Fruit fly (Drosophila melanogaster) whole organism, embryonic: ENCODE results near the gene Cchl.

Experiments
- Awh ChIP-seq: fragments of 200-800 bp; sonication (Bioruptor generic); IDR thresholded peaks from 2 replicates; pipeline ENCODE4, ENCODE4 v1.3.6; 2022; ENCODE audit warnings: missing biosample characterization, missing genetic modification characterization
- CG10147 ChIP-seq: fragments of 200-800 bp; sonication (Bioruptor generic); optimal IDR thresholded peaks from 2 replicates; lab custom pipeline; 2019; ENCODE audit warnings: missing biosample characterization, mild to moderate bottlenecking, missing genetic modification characterization, moderate library complexity
- CG10431 ChIP-seq: fragments of 200-800 bp; sonication (Bioruptor generic); optimal IDR thresholded peaks from 3 replicates; lab custom pipeline; 2018; ENCODE audit warnings: missing biosample characterization, mild to moderate bottlenecking, missing genetic modification characterization
- CG11093 ChIP-seq: fragments of 200-800 bp; sonication (Bioruptor generic); IDR thresholded peaks from 3 replicates; pipeline ENCODE4 v1.3.6; 2022; ENCODE audit warnings: missing biosample characterization, missing genetic modification characterization
- CG11398 ChIP-seq: fragments of 200-800 bp; sonication (Bioruptor generic); optimal IDR thresholded peaks from 2 replicates; lab custom pipeline; 2016; ENCODE audit warnings: missing biosample characterization, missing genetic modification characterization
- CG11560 ChIP-seq: fragments of 200-800 bp; sonication (Bioruptor generic); IDR thresholded peaks from 3 replicates; pipeline ENCODE4 v1.3.6; 2022; ENCODE audit warnings: missing biosample characterization, missing genetic modification characterization
- CG11696 ChIP-seq: fragments of 200-800 bp; sonication (Bioruptor generic); IDR thresholded peaks from 2 replicates; pipeline ENCODE4 v1.3.6; 2022; ENCODE audit warnings: missing biosample characterization, missing genetic modification characterization
- CG12236 ChIP-seq: fragments of 200-800 bp; sonication (Bioruptor generic); optimal IDR thresholded peaks from 2 replicates; lab custom pipeline; 2016; ENCODE audit warnings: missing biosample characterization, missing genetic modification characterization
- CG12769 ChIP-seq: fragments of 200-800 bp; sonication (Bioruptor generic); optimal IDR thresholded peaks from 2 replicates; lab custom pipeline; 2019; ENCODE audit warnings: missing biosample characterization, mild to moderate bottlenecking, missing genetic modification characterization, moderate library complexity
- CG13424 ChIP-seq: fragments of 200-800 bp; sonication (Bioruptor generic); optimal IDR thresholded peaks from 2 replicates; lab custom pipeline; 2019; ENCODE audit warnings: missing biosample characterization, mild to moderate bottlenecking, missing genetic modification characterization, moderate library complexity
- CG14014 ChIP-seq: fragments of 200-800 bp; sonication (Bioruptor generic); IDR thresholded peaks from 2 replicates; pipeline ENCODE4 v1.3.6; 2022; ENCODE audit warnings: missing biosample characterization, missing genetic modification characterization
- CG14667 ChIP-seq: fragments of 200-800 bp; sonication (Bioruptor generic); IDR thresholded peaks from 2 replicates; pipeline ENCODE4 v1.3.6; 2022; ENCODE audit warnings: missing biosample characterization, missing genetic modification characterization
- CG1529 ChIP-seq: fragments of 200-800 bp; sonication (Bioruptor generic); optimal IDR thresholded peaks from 3 replicates; lab custom pipeline; 2018; ENCODE audit warnings: missing biosample characterization, missing genetic modification characterization
- CG30020 ChIP-seq: fragments of 200-800 bp; optimal IDR thresholded peaks from 2 replicates; lab custom pipeline; 2019; ENCODE audit warnings: missing biosample characterization, mild to moderate bottlenecking, missing genetic modification characterization, moderate library complexity
- CG32532 ChIP-seq: fragments of 200-800 bp; sonication (Bioruptor generic); IDR thresholded peaks from 2 replicates; pipeline ENCODE4 v1.3.6; 2022; ENCODE audit warnings: missing biosample characterization, missing genetic modification characterization
- CG32772 ChIP-seq: fragments of 200-800 bp; sonication (Bioruptor generic); IDR thresholded peaks from 2 replicates; pipeline ENCODE4 v1.3.6; 2022; ENCODE audit warnings: missing biosample characterization, missing genetic modification characterization
- CG3726 ChIP-seq: fragments of 200-800 bp; sonication (Bioruptor generic); IDR thresholded peaks from 3 replicates; pipeline ENCODE4, ENCODE4 v1.3.6; 2022; ENCODE audit warnings: missing biosample characterization, missing genetic modification characterization
- CG3838 ChIP-seq: fragments of 200-800 bp; sonication (Bioruptor generic); optimal IDR thresholded peaks from 3 replicates; lab custom pipeline; 2016; ENCODE audit warnings: missing biosample characterization, missing genetic modification characterization
- CG4282 ChIP-seq: fragments of 200-800 bp; sonication (Bioruptor generic); optimal IDR thresholded peaks from 2 replicates; lab custom pipeline; 2016; ENCODE audit warnings: missing biosample characterization, missing genetic modification characterization
- CG4360 ChIP-seq: fragments of 200-800 bp; sonication (Bioruptor generic); IDR thresholded peaks from 2 replicates; pipeline ENCODE4 v1.3.6; 2022; ENCODE audit warnings: missing biosample characterization, missing genetic modification characterization
- CG5180 ChIP-seq: fragments of 200-800 bp; sonication (Bioruptor generic); optimal IDR thresholded peaks from 3 replicates; lab custom pipeline; 2017; ENCODE audit warnings: missing biosample characterization, missing genetic modification characterization, mild to moderate bottlenecking, moderate library complexity, missing genetic modification reagents
- CG7372 ChIP-seq: fragments of 200-800 bp; sonication (Bioruptor generic); IDR thresholded peaks from 2 replicates; pipeline ENCODE4 v1.3.6; 2022; ENCODE audit warnings: missing biosample characterization, missing genetic modification characterization
- CG9215 ChIP-seq: fragments of 200-800 bp; sonication (Bioruptor generic); IDR thresholded peaks from 2 replicates; pipeline ENCODE4 v1.3.6; 2022; ENCODE audit warnings: missing biosample characterization, missing genetic modification characterization
- CG9797 ChIP-seq: fragments of 200-800 bp; sonication (Bioruptor generic); optimal IDR thresholded peaks from 3 replicates; lab custom pipeline; 2018; ENCODE audit warnings: missing biosample characterization, mild to moderate bottlenecking, missing genetic modification characterization
- Chrac-16 ChIP-seq: fragments of 200-800 bp; sonication (Bioruptor generic); optimal IDR thresholded peaks from 3 replicates; lab custom pipeline; 2016; ENCODE audit warnings: missing biosample characterization, missing genetic modification characterization
- Dek ChIP-seq: fragments of 200-800 bp; sonication (Bioruptor generic); optimal IDR thresholded peaks from 3 replicates; lab custom pipeline; 2019; ENCODE audit warnings: missing biosample characterization, mild to moderate bottlenecking, missing genetic modification characterization, moderate library complexity
- HLH3B ChIP-seq: fragments of 200-800 bp; sonication (Bioruptor generic); IDR thresholded peaks from 2 replicates; pipeline ENCODE4 v1.3.6; 2022; ENCODE audit warnings: missing biosample characterization, missing genetic modification characterization
- Hr51 ChIP-seq, 2 experiments: fragments of 200-800 bp; sonication (Bioruptor generic); optimal IDR thresholded peaks; 2 replicates in 1 of 2; 3 replicates in 1 of 2; lab custom pipeline; 2016 to 2018; ENCODE audit warnings: missing biosample characterization in 2 of 2, missing genetic modification characterization in 2 of 2, mild to moderate bottlenecking in 1 of 2, moderate library complexity in 1 of 2
- Opbp ChIP-seq: fragments of 200-800 bp; sonication (Bioruptor generic); IDR thresholded peaks from 3 replicates; pipeline ENCODE4 v1.3.6; 2022; ENCODE audit warnings: missing biosample characterization, missing genetic modification characterization; ENCODE audit not compliant: partially characterized antibody
- Ravus ChIP-seq: fragments of 200-800 bp; sonication (Bioruptor generic); IDR thresholded peaks from 2 replicates; pipeline ENCODE4 v1.3.6; 2022; ENCODE audit warnings: missing biosample characterization, missing genetic modification characterization
- Rfx ChIP-seq: fragments of 200-800 bp; sonication (Bioruptor generic); IDR thresholded peaks from 2 replicates; pipeline ENCODE4 v1.3.6; 2022; ENCODE audit warnings: missing biosample characterization, missing genetic modification characterization
- Sox100B ChIP-seq: fragments of 200-800 bp; sonication (Bioruptor generic); optimal IDR thresholded peaks from 3 replicates; lab custom pipeline; 2018; ENCODE audit warnings: missing biosample characterization, mild to moderate bottlenecking, missing genetic modification characterization
- Stat92E ChIP-seq, 3 experiments: fragments of >200 bp in 2 of 3; fragments of 200-800 bp in 1 of 3; sonication (Bioruptor generic) in 1 of 3; optimal IDR thresholded peaks; 2 replicates each; lab custom pipeline; 2017 to 2019; ENCODE audit warnings: missing biosample characterization in 3 of 3, missing genetic modification characterization in 3 of 3, mild to moderate bottlenecking in 1 of 3, moderate library complexity in 1 of 3
- bbx ChIP-seq: fragments of 200-800 bp; sonication (Bioruptor generic); IDR thresholded peaks from 2 replicates; pipeline ENCODE4 v1.3.6; 2022; ENCODE audit warnings: missing biosample characterization, missing genetic modification characterization; ENCODE audit not compliant: partially characterized antibody
- chm ChIP-seq: fragments of 200-800 bp; sonication (Bioruptor generic); IDR thresholded peaks from 2 replicates; pipeline ENCODE4 v1.3.6; 2022; ENCODE audit warnings: missing biosample characterization, missing genetic modification characterization
- dan ChIP-seq: fragments of 200-800 bp; sonication (Bioruptor generic); IDR thresholded peaks from 2 replicates; pipeline ENCODE4 v1.3.6; 2022; ENCODE audit warnings: missing biosample characterization, missing genetic modification characterization
- dmrt99B ChIP-seq: fragments of 200-800 bp; sonication (Bioruptor generic); optimal IDR thresholded peaks from 2 replicates; lab custom pipeline; 2018; ENCODE audit warnings: missing biosample characterization, mild to moderate bottlenecking, missing genetic modification characterization, moderate library complexity
- dysf ChIP-seq: fragments of 200-800 bp; sonication (Bioruptor generic); IDR thresholded peaks from 3 replicates; pipeline ENCODE4 v1.3.6; 2022; ENCODE audit warnings: missing biosample characterization, missing genetic modification characterization
- gem ChIP-seq: fragments of 200-800 bp; sonication (Bioruptor generic); optimal IDR thresholded peaks from 2 replicates; lab custom pipeline; 2019; ENCODE audit warnings: missing biosample characterization, mild to moderate bottlenecking, missing genetic modification characterization, moderate library complexity
- inv ChIP-seq: fragments of 200-800 bp; sonication (Bioruptor generic); IDR thresholded peaks from 2 replicates; pipeline ENCODE4 v1.3.6; 2022; ENCODE audit warnings: missing biosample characterization, missing genetic modification characterization; ENCODE audit not compliant: partially characterized antibody
- klu ChIP-seq: fragments of 200-800 bp; sonication (Bioruptor generic); IDR thresholded peaks from 2 replicates; pipeline ENCODE4 v1.3.6; 2022; ENCODE audit warnings: missing biosample characterization, missing genetic modification characterization
- lola ChIP-seq, 3 experiments: fragments of >200 bp in 2 of 3; fragments of 200-800 bp in 1 of 3; sonication (Bioruptor generic) in 1 of 3; optimal IDR thresholded peaks; 2 replicates each; lab custom pipeline; 2017 to 2019; ENCODE audit warnings: missing biosample characterization in 3 of 3, missing genetic modification characterization in 3 of 3, mild to moderate bottlenecking in 1 of 3, moderate library complexity in 1 of 3
- pho ChIP-seq: fragments of 200-800 bp; sonication (Bioruptor generic); optimal IDR thresholded peaks from 2 replicates; lab custom pipeline; 2016; ENCODE audit warnings: missing biosample characterization, missing genetic modification characterization
- prd ChIP-seq, 3 experiments: fragments of >200 bp in 2 of 3; fragments of 200-800 bp in 1 of 3; sonication (Bioruptor generic) in 1 of 3; optimal IDR thresholded peaks in 2 of 3; IDR thresholded peaks in 1 of 3; 2 replicates in 2 of 3; 3 replicates in 1 of 3; pipeline versions ENCODE4 v1.3.6 to Lab custom; 2017 to 2022; ENCODE audit warnings: missing biosample characterization in 1 of 3, missing genetic modification characterization in 1 of 3
- ranshi ChIP-seq: fragments of 200-800 bp; sonication (Bioruptor generic); IDR thresholded peaks from 2 replicates; pipeline ENCODE4 v1.3.6; 2022; ENCODE audit warnings: missing biosample characterization, missing genetic modification characterization
- run ChIP-seq: fragments of 200-800 bp; sonication (Bioruptor generic); optimal IDR thresholded peaks from 3 replicates; lab custom pipeline; 2018; ENCODE audit warnings: missing biosample characterization, mild to moderate bottlenecking, missing genetic modification characterization
- slbo ChIP-seq: fragments of 200-800 bp; sonication (Bioruptor generic); IDR thresholded peaks from 2 replicates; pipeline ENCODE4 v1.3.6; 2022; ENCODE audit warnings: missing biosample characterization, missing genetic modification characterization
- stwl ChIP-seq: fragments of 200-800 bp; sonication (Bioruptor generic); optimal IDR thresholded peaks from 3 replicates; lab custom pipeline; 2018; ENCODE audit warnings: missing biosample characterization, mild to moderate bottlenecking, missing genetic modification characterization, moderate library complexity
- tap ChIP-seq: fragments of 200-800 bp; optimal IDR thresholded peaks from 3 replicates; lab custom pipeline; 2019; ENCODE audit warnings: missing biosample characterization, mild to moderate bottlenecking, missing genetic modification characterization, moderate library complexity
- vfl ChIP-seq: fragments of 200-800 bp; sonication (Bioruptor generic); optimal IDR thresholded peaks from 2 replicates; lab custom pipeline; 2016; ENCODE audit warnings: missing biosample characterization, missing genetic modification characterization

The Cchl gene

DNA sequence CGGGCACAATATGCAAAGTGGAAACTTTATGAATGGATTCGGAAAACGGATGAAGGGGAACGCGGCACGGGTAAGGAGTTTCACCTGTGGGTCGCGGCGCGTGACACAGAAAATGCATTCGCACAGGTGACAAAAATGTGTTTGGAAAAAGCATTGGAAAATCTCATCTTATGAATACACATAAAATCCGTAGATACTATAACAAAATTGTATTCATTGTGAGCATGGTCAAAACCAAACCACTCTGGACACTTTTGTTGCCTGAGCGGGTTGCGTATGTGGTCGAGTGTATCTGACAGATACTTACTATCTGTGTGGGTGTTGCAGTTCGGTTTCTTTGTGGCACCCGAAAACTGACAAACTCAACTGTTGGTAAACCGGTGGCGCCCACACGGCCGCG is 12.2 kb upstream of the Cchl start (continued):
- TF ChIP-seq CG13424 (tag; lab: Kevin White, UChicago): peak; percentile 53
- TF ChIP-seq HLH3B: peak; percentile 82
- no peak for TF ChIP-seq dan (GFP tag; lab: Robert Waterston, UW)
- TF ChIP-seq Opbp (GFP tag; lab: Robert Waterston, UW): no peak
- peak in 1 of 3 experiments; percentile 12 for TF ChIP-seq lola (GFP tag; optimal IDR thresholded peaks at IDR 0.05; lab: Kevin White, UChicago)
- no peak for TF ChIP-seq Stat92E (GFP tag; optimal IDR thresholded peaks at IDR 0.05; lab: Kevin White, UChicago)
- TF ChIP-seq stwl (tag; lab: Kevin White, UChicago): no peak
- no peak for TF ChIP-seq CG9215 (GFP tag; lab: Robert Waterston, UW)
- no peak for TF ChIP-seq CG11696 (GFP tag; lab: Robert Waterston, UW)
- no peak for TF ChIP-seq CG3838 (GFP tag; lab: Kevin White, UChicago)
- no peak; the same call in 1 of the 2 replicates for TF ChIP-seq Ravus (GFP tag; lab: Robert Waterston, UW)
- TF ChIP-seq CG9797 (GFP tag; lab: Kevin White, UChicago): no peak
- no peak for TF ChIP-seq prd (optimal IDR thresholded peaks at IDR 0.05; lab: Kevin White, UChicago)
- TF ChIP-seq prd (GFP tag; IDR thresholded peaks at IDR 0.05; lab: Robert Waterston, UW): peak; percentile 80
- no peak for TF ChIP-seq tap
- peak; percentile 48 for TF ChIP-seq CG14014 (GFP tag; lab: Robert Waterston, UW)
- peak; percentile 36; the same call in 1 of the 2 replicates for TF ChIP-seq CG14667
- no peak for TF ChIP-seq Dek
- TF ChIP-seq Sox100B (GFP tag; lab: Kevin White, UChicago): no peak
- TF ChIP-seq CG30020 (tag; lab: Kevin White, UChicago): no peak
- no peak for TF ChIP-seq CG7372
- no peak for TF ChIP-seq dmrt99B (tag; lab: Kevin White, UChicago)
- no peak for TF ChIP-seq bbx
- peak; percentile 52; the same call in 2 of the 3 replicates for TF ChIP-seq CG11093 (GFP tag; lab: Robert Waterston, UW)
- TF ChIP-seq pho (GFP tag; lab: Kevin White, UChicago): no peak
- no peak for TF ChIP-seq CG10147 (GFP tag; lab: Kevin White, UChicago)
- TF ChIP-seq CG12769 (tag; lab: Kevin White, UChicago): no peak
- TF ChIP-seq slbo (GFP tag; lab: Robert Waterston, UW): peak; percentile 36; the same call in 1 of the 2 replicates
- TF ChIP-seq CG4360 (GFP tag; lab: Robert Waterston, UW): peak; percentile 54
- no peak for TF ChIP-seq CG11398
- no peak for TF ChIP-seq CG11560 (tag; lab: Robert Waterston, UW)
- TF ChIP-seq CG5180 (GFP tag; lab: Kevin White, UChicago): no peak
- no peak for TF ChIP-seq CG3726 (GFP tag; lab: Robert Waterston, UW)
- TF ChIP-seq CG32772 (GFP tag; lab: Robert Waterston, UW): peak; percentile 54
- peak; percentile 55; the same call in 2 of the 3 replicates for TF ChIP-seq dysf
- peak; percentile 17 for TF ChIP-seq Chrac-16 (GFP tag; lab: Kevin White, UChicago)
- no peak for TF ChIP-seq inv (GFP tag; lab: Robert Waterston, UW)
- TF ChIP-seq CG1529 (GFP tag; lab: Kevin White, UChicago): peak; percentile 43
- TF ChIP-seq klu (GFP tag; lab: Robert Waterston, UW): no peak
- TF ChIP-seq run (tag; lab: Kevin White, UChicago): no peak
- peak; percentile 63 for TF ChIP-seq ranshi
- no peak for TF ChIP-seq CG10431 (GFP tag; lab: Kevin White, UChicago)
- 0 out of 2 replicates have a peak, but pooled peaks have one; percentile 21 for TF ChIP-seq Rfx
- TF ChIP-seq chm (GFP tag; lab: Robert Waterston, UW): peak; percentile 66
- TF ChIP-seq CG12236 (GFP tag; lab: Kevin White, UChicago): no peak
- TF ChIP-seq vfl (GFP tag; lab: Kevin White, UChicago): no peak
- TF ChIP-seq gem (tag; lab: Kevin White, UChicago): no peak
- TF ChIP-seq CG32532 (GFP tag; lab: Robert Waterston, UW): peak; percentile 27; the same call in 1 of the 2 replicates
- peak; percentile 72 for TF ChIP-seq Awh (GFP tag; lab: Robert Waterston, UW)
- peak in 1 of 2 experiments; percentile 67 for TF ChIP-seq Hr51 (GFP tag; optimal IDR thresholded peaks at IDR 0.05; lab: Kevin White, UChicago)
- TF ChIP-seq CG4282 (GFP tag; lab: Kevin White, UChicago): no peak
